Worm (Caenorhabditis elegans): ENCODE data around the gene ceh-7.

DNA sequence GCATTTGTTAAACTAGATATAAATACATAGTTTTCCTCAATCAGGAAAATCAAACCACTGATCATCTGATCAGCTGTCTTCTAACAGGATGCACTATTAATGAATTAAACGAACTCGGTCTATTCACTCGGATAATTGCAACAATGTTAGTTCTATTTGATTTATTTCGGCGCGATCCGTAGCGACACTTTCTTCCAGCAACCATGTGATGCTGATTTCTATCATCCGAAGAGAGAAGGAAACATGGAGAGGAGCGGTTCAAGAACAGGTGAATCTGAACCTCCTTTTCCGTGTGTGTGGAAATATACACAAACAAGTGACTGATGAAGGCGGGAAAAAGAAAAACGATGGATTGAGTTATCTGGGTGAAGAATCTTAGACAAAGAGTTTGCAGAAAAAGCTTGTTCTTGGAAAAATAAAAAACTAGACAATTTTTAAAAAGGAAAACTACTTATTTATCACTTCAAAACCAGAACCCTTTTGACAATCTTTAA lies 28.2 kb upstream of the ceh-7 start:
- TF ChIP-seq skn-1 (tag; optimal IDR thresholded peaks at IDR 0.05) (no peak), C34B4.2 (tag; optimal IDR thresholded peaks at IDR 0.05) (no peak), lir-3 (tag; optimal IDR thresholded peaks at IDR 0.05; ENCODE audit: poor library complexity) (no peak), nhr-90 (tag; optimal IDR thresholded peaks at IDR 0.05; ENCODE audit: poor library complexity) (no peak), unc-130 (tag; optimal IDR thresholded peaks at IDR 0.05) (no peak), nhr-85 (tag) (no peak), tlp-1 (tag; optimal IDR thresholded peaks at IDR 0.05) (no peak)
